Worm (Caenorhabditis elegans) whole organism, L1 larva: Measurements from ENCODE around the gene cyp-14A1.

Experiments used
- ama-1 ChIP-seq: fragments of 150-350 bp; optimal IDR thresholded peaks from 2 replicates; lab custom pipeline; 2014
- ets-5 ChIP-seq: fragments of 200-800 bp; sonication (Bioruptor generic); IDR thresholded peaks from 2 replicates; pipeline ENCODE4 v1.3.6; 2022; ENCODE audit warnings: missing genetic modification characterization, missing compliant biosample characterization
- fkh-10 ChIP-seq: sonication (generic microtip); optimal IDR thresholded peaks from 2 replicates; lab custom pipeline; 2017; ENCODE audit warnings: missing biosample characterization, missing genetic modification reagents, missing genetic modification characterization
- isw-1 ChIP-seq: fragments of 200-800 bp; sonication (Bioruptor generic); IDR thresholded peaks from 2 replicates; pipeline ENCODE4 v1.3.6; 2022; ENCODE audit warnings: missing genetic modification characterization, missing compliant biosample characterization
- lsy-2 ChIP-seq, 2 experiments: fragments of 150-350 bp; optimal IDR thresholded peaks; 2 replicates each; lab custom pipeline; 2014; ENCODE audit warnings: missing biosample characterization in 2 of 2, missing genetic modification characterization in 2 of 2
- nhr-12 ChIP-seq: sonication (generic microtip); optimal IDR thresholded peaks from 2 replicates; lab custom pipeline; 2017; ENCODE audit warnings: missing biosample characterization, missing genetic modification characterization
- nhr-28 ChIP-seq: fragments of 150-350 bp; optimal IDR thresholded peaks from 2 replicates; lab custom pipeline; 2014; ENCODE audit warnings: missing biosample characterization, missing genetic modification characterization
- nhr-76 ChIP-seq: sonication (generic microtip); optimal IDR thresholded peaks from 2 replicates; lab custom pipeline; 2017; ENCODE audit warnings: missing biosample characterization, missing genetic modification characterization
- nhr-77 ChIP-seq: fragments of 150-350 bp; optimal IDR thresholded peaks from 2 replicates; lab custom pipeline; 2014; ENCODE audit warnings: missing biosample characterization, missing genetic modification characterization
- sptf-1 ChIP-seq: fragments of 150-350 bp; optimal IDR thresholded peaks from 2 replicates; lab custom pipeline; 2014; ENCODE audit warnings: missing biosample characterization, missing genetic modification characterization
- unc-130 ChIP-seq: fragments of 150-350 bp; optimal IDR thresholded peaks from 2 replicates; lab custom pipeline; 2017; ENCODE audit warnings: missing biosample characterization, missing genetic modification characterization, inconsistent platforms
- unc-30 ChIP-seq: sonication (generic microtip); optimal IDR thresholded peaks from 2 replicates; lab custom pipeline; 2017; ENCODE audit warnings: missing biosample characterization, missing genetic modification characterization

ce11 chrX:13308745-13309144 lies 41.6 kb upstream of the cyp-14A1 start, which contains the start of gene srxa-8:
- no peak for TF ChIP-seq nhr-77 (tag; lab: Kevin White, UChicago)
- no peak for TF ChIP-seq nhr-76 (tag; lab: Kevin White, UChicago)
- no peak for TF ChIP-seq unc-130 (tag; lab: Kevin White, UChicago)
- no peak for TF ChIP-seq ets-5 (GFP tag; lab: Robert Waterston, UW)
- TF ChIP-seq nhr-12 (tag; lab: Kevin White, UChicago), result no peak
- no peak for TF ChIP-seq fkh-10 (GFP tag; lab: Kevin White, UChicago)
- no peak for TF ChIP-seq unc-30 (tag; lab: Kevin White, UChicago)
- TF ChIP-seq isw-1 (GFP tag; lab: Robert Waterston, UW), result no peak
- no peak for TF ChIP-seq ama-1 (lab: Kevin White, UChicago)
- no peak for TF ChIP-seq nhr-28 (tag; lab: Kevin White, UChicago)
- TF ChIP-seq lsy-2 (tag; optimal IDR thresholded peaks at IDR 0.05; lab: Kevin White, UChicago), result no peak
- no peak for TF ChIP-seq sptf-1 (tag; lab: Kevin White, UChicago)
